Fruit fly (Drosophila melanogaster) whole organism, adult: Measurements from ENCODE around the gene CG14196.

Source experiments
- CG11617 ChIP-seq: fragments of 200-800 bp; sonication (Bioruptor generic); optimal IDR thresholded peaks from 2 replicates; lab custom pipeline; 2017; ENCODE audit warnings: mild to moderate bottlenecking, missing biosample characterization, missing genetic modification reagents, missing genetic modification characterization
- CG12768 ChIP-seq: fragments of 200-800 bp; sonication (Bioruptor generic); optimal IDR thresholded peaks from 2 replicates; lab custom pipeline; 2017; ENCODE audit warnings: missing biosample characterization, missing genetic modification characterization, mild to moderate bottlenecking, moderate library complexity, missing genetic modification reagents
- CG14711 ChIP-seq: fragments of 200-800 bp; sonication (Bioruptor generic); optimal IDR thresholded peaks from 2 replicates; lab custom pipeline; 2018; ENCODE audit warnings: missing biosample characterization, mild to moderate bottlenecking, missing genetic modification characterization, moderate library complexity
- CG1620 ChIP-seq: fragments of 200-800 bp; sonication (Bioruptor generic); optimal IDR thresholded peaks from 2 replicates; lab custom pipeline; 2016; ENCODE audit warnings: missing biosample characterization, missing genetic modification characterization
- CG33017 ChIP-seq: fragments of 200-800 bp; sonication (Bioruptor generic); optimal IDR thresholded peaks from 2 replicates; lab custom pipeline; 2018; ENCODE audit warnings: missing biosample characterization, mild to moderate bottlenecking, missing genetic modification characterization, moderate library complexity
- CG5204 ChIP-seq: fragments of 200-800 bp; sonication (Bioruptor generic); optimal IDR thresholded peaks from 2 replicates; lab custom pipeline; 2016; ENCODE audit warnings: missing biosample characterization, missing genetic modification characterization
- CG7045 ChIP-seq: fragments of 200-800 bp; sonication (Bioruptor generic); optimal IDR thresholded peaks from 2 replicates; lab custom pipeline; 2017; ENCODE audit warnings: missing biosample characterization, mild to moderate bottlenecking, missing genetic modification characterization
- CG7101 ChIP-seq: fragments of 200-800 bp; sonication (Bioruptor generic); optimal IDR thresholded peaks from 2 replicates; lab custom pipeline; 2018; ENCODE audit warnings: missing biosample characterization, mild to moderate bottlenecking, missing genetic modification characterization, moderate library complexity
- Clk ChIP-seq: fragments of 200-800 bp; sonication (Bioruptor generic); optimal IDR thresholded peaks from 2 replicates; lab custom pipeline; 2017; ENCODE audit warnings: missing biosample characterization, missing genetic modification characterization
- Crg-1 ChIP-seq: fragments of 200-800 bp; sonication (Bioruptor generic); optimal IDR thresholded peaks from 2 replicates; lab custom pipeline; 2016; ENCODE audit warnings: missing biosample characterization, missing genetic modification characterization
- Hr96 ChIP-seq: fragments of 200-800 bp; sonication (Bioruptor generic); optimal IDR thresholded peaks from 2 replicates; lab custom pipeline; 2016; ENCODE audit warnings: missing biosample characterization, missing genetic modification characterization
- Mnt ChIP-seq: fragments of 200-800 bp; sonication (Bioruptor generic); optimal IDR thresholded peaks from 2 replicates; lab custom pipeline; 2016; ENCODE audit warnings: missing biosample characterization, mild to moderate bottlenecking, missing genetic modification characterization
- bab1 ChIP-seq: fragments of 200-800 bp; sonication (Bioruptor generic); optimal IDR thresholded peaks from 3 replicates; lab custom pipeline; 2019; ENCODE audit warnings: missing biosample characterization, mild to moderate bottlenecking, missing genetic modification characterization, moderate library complexity
- cic ChIP-seq: fragments of 200-800 bp; sonication (Bioruptor generic); optimal IDR thresholded peaks from 2 replicates; lab custom pipeline; 2017; ENCODE audit warnings: missing biosample characterization, mild to moderate bottlenecking, missing genetic modification characterization, moderate library complexity
- cnc ChIP-seq, 2 experiments: fragments of >200 bp; optimal IDR thresholded peaks; 2 replicates each; lab custom pipeline; 2017
- kay ChIP-seq: fragments of 200-800 bp; sonication (Bioruptor generic); peaks from one replicate; lab custom pipeline; 2016; ENCODE audit warnings: missing biosample characterization, missing genetic modification characterization, borderline replicate concordance
- ovo ChIP-seq: fragments of 200-800 bp; sonication (Bioruptor generic); optimal IDR thresholded peaks from 2 replicates; lab custom pipeline; 2016; ENCODE audit warnings: missing biosample characterization, missing genetic modification characterization
- pad ChIP-seq: fragments of 200-800 bp; sonication (Bioruptor generic); optimal IDR thresholded peaks from 3 replicates; lab custom pipeline; 2017; ENCODE audit warnings: missing biosample characterization, missing genetic modification characterization, mild to moderate bottlenecking, moderate library complexity, missing genetic modification reagents
- tj ChIP-seq: fragments of 200-800 bp; sonication (Bioruptor generic); optimal IDR thresholded peaks from 3 replicates; lab custom pipeline; 2017; ENCODE audit warnings: missing biosample characterization, mild to moderate bottlenecking, missing genetic modification characterization, moderate library complexity
- toe ChIP-seq: fragments of 200-800 bp; sonication (Bioruptor generic); optimal IDR thresholded peaks from 2 replicates; lab custom pipeline; 2016; ENCODE audit warnings: missing biosample characterization, missing genetic modification characterization

The CG14196 gene

dm6 chrX:19191597-19191996 is 50.0 kb downstream of the CG14196 start:
- TF ChIP-seq CG12768 (GFP tag; lab: Kevin White, UChicago), result no peak
- no peak for TF ChIP-seq kay (GFP tag; lab: Kevin White, UChicago)
- TF ChIP-seq CG1620 (GFP tag; lab: Kevin White, UChicago), result no peak
- no peak for TF ChIP-seq CG7045 (GFP tag; lab: Kevin White, UChicago)
- TF ChIP-seq CG7101, result no peak
- TF ChIP-seq CG14711 (tag; lab: Kevin White, UChicago), result no peak
- no peak for TF ChIP-seq tj
- no peak for TF ChIP-seq ovo
- no peak for TF ChIP-seq Mnt (GFP tag; lab: Kevin White, UChicago)
- TF ChIP-seq CG33017, result no peak
- TF ChIP-seq Clk (GFP tag; lab: Kevin White, UChicago), result no peak
- no peak for TF ChIP-seq toe (GFP tag; lab: Kevin White, UChicago)
- no peak for TF ChIP-seq cnc (optimal IDR thresholded peaks at IDR 0.05; lab: Kevin White, UChicago)
- no peak for TF ChIP-seq Hr96
- TF ChIP-seq pad (GFP tag; lab: Kevin White, UChicago), result no peak
- TF ChIP-seq CG11617 (GFP tag; lab: Kevin White, UChicago), result no peak
- no peak for TF ChIP-seq Crg-1
- TF ChIP-seq CG5204, result no peak
- TF ChIP-seq bab1 (GFP tag; lab: Kevin White, UChicago), result no peak
- no peak for TF ChIP-seq cic (GFP tag; lab: Kevin White, UChicago)

DNA sequence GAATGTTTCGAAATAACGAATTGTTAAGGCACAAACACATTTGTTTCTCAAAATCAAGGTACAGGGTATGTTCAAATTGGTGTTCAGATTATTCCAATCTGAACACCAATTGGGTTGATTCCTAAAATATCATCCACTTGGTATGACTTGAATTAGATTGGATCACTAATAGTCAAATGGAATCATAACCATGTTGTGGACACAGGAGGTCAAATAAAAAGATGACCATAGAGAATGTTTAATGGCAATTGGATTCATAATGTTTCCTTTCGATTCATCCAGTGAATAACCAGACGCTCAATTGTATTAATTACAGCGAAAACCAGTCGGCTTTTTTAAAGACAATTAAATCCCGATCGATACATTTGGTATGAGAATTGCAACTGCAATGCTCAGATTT is 50.6 kb downstream of the CG14196 start:
- TF ChIP-seq pad (GFP tag; lab: Kevin White, UChicago) (no peak), kay (GFP tag; lab: Kevin White, UChicago) (no peak), CG14711 (tag; lab: Kevin White, UChicago) (no peak)

DNA sequence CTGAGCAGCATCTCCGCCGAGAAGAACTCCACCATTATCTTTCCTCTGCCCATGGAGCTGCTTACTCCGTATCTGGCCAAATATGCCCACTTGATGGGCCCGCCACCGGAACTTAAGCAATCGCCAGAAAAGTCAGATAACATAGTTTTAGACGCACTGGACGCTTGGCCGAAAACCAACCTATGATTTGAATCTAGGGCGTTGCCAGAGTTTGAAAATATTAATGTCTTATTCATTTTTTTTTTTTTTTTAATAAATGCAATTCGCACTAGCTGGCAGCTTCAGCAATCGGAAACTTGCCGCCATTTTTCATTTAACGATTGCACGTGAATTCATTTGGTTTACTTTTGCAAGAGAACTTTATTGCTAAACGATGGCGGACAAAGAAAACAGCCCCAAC is 51.7 kb downstream of the CG14196 start, which contains the start of gene HP1D3csd:
Gene HP1D3csd, plus strand, starts transcription at position 312 of the 400 bp plus-strand sequence.
- TF ChIP-seq CG11617 (GFP tag; lab: Kevin White, UChicago), result peak; percentile 11
- no peak for TF ChIP-seq Hr96
- TF ChIP-seq bab1 (GFP tag; lab: Kevin White, UChicago), result no peak

DNA sequence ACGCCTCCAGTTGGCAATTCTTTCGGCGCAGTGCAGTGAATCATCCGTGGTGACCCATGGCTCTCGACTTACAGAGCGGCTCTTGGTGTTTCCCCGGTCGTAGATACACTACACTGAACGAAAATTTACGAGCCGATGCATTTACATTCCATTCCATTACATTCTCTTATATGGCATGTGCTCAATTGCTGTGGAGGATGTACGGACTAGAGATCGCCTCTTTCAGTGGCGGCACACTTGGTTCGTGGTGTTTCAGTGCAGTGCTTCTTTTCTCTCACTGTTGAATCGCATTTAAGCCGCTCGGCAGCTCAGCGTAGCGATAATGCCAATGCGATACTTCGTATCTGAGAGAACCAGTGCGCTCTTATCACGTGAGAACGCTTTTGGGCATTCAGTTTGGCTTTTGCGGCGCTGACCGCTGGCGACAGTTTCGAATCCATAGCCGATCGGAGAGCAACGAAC is 54.0 kb downstream of the CG14196 start, which contains the start of gene Mec2:
Gene Mec2, plus strand, starts transcription at position 412 of the 462 bp plus-strand sequence.
- TF ChIP-seq bab1 (GFP tag; lab: Kevin White, UChicago), result peak; percentile 68
- peak; percentile 10 for TF ChIP-seq pad (GFP tag; lab: Kevin White, UChicago)
- TF ChIP-seq ovo, result peak; percentile 16
- no peak for TF ChIP-seq cnc (optimal IDR thresholded peaks at IDR 0.05; lab: Kevin White, UChicago)
- no peak for TF ChIP-seq CG12768 (GFP tag; lab: Kevin White, UChicago)
- peak; percentile 27 for TF ChIP-seq CG14711 (tag; lab: Kevin White, UChicago)
- peak; percentile 63 for TF ChIP-seq Mnt (GFP tag; lab: Kevin White, UChicago)
- TF ChIP-seq CG11617 (GFP tag; lab: Kevin White, UChicago), result peak; percentile 69
- TF ChIP-seq CG7045 (GFP tag; lab: Kevin White, UChicago), result no peak
- TF ChIP-seq kay (GFP tag; lab: Kevin White, UChicago), result no peak
- TF ChIP-seq Hr96, result peak; percentile 65
- TF ChIP-seq cic (GFP tag; lab: Kevin White, UChicago), result peak; percentile 2
- TF ChIP-seq CG7101, result peak; percentile 73
- TF ChIP-seq Crg-1, result peak; percentile 60
- no peak for TF ChIP-seq CG5204
- TF ChIP-seq CG33017, result peak; percentile 76
- TF ChIP-seq Clk (GFP tag; lab: Kevin White, UChicago), result no peak
- peak; percentile 6 for TF ChIP-seq toe (GFP tag; lab: Kevin White, UChicago)
- TF ChIP-seq tj, result peak; percentile 60
- peak; percentile 38 for TF ChIP-seq CG1620 (GFP tag; lab: Kevin White, UChicago)
